Worm (Caenorhabditis elegans) whole organism, young adult: ENCODE data around the gene VZK822L.2.

Source experiments
- F33H1.4 ChIP-seq: fragments of 200-800 bp; sonication (Bioruptor generic); IDR thresholded peaks from 2 replicates; pipeline ENCODE4 v1.3.6; 2022; ENCODE audit warnings: missing genetic modification reagents, missing genetic modification characterization, missing compliant biosample characterization
- Y53F4B.3 ChIP-seq: fragments of 200-800 bp; sonication (Bioruptor generic); IDR thresholded peaks from 2 replicates; pipeline ENCODE4 v1.3.6; 2022; ENCODE audit warnings: missing genetic modification reagents, missing genetic modification characterization, missing compliant biosample characterization
- athp-1 ChIP-seq: sonication (generic microtip); optimal IDR thresholded peaks from 2 replicates; lab custom pipeline; 2017; ENCODE audit warnings: mild to moderate bottlenecking, missing genetic modification characterization, missing compliant biosample characterization
- ekl-4 ChIP-seq: fragments of 200-800 bp; sonication (Bioruptor generic); IDR thresholded peaks from 2 replicates; pipeline ENCODE4 v1.3.6; 2022; ENCODE audit warnings: missing genetic modification reagents, missing genetic modification characterization, missing compliant biosample characterization
- hsf-1 ChIP-seq: fragments of 200-800 bp; sonication (Bioruptor generic); IDR thresholded peaks from 2 replicates; pipeline ENCODE4 v1.3.6; 2022; ENCODE audit warnings: missing genetic modification reagents, missing genetic modification characterization, missing compliant biosample characterization
- tbx-9 ChIP-seq: sonication (generic microtip); optimal IDR thresholded peaks from 2 replicates; lab custom pipeline; 2016; ENCODE audit warnings: borderline replicate concordance, missing genetic modification characterization, inconsistent platforms, missing compliant biosample characterization
- unc-62 ChIP-seq: fragments of 150-350 bp; optimal IDR thresholded peaks from 2 replicates; lab custom pipeline; 2014; ENCODE audit warnings: missing biosample characterization, missing genetic modification reagents, missing genetic modification characterization

DNA sequence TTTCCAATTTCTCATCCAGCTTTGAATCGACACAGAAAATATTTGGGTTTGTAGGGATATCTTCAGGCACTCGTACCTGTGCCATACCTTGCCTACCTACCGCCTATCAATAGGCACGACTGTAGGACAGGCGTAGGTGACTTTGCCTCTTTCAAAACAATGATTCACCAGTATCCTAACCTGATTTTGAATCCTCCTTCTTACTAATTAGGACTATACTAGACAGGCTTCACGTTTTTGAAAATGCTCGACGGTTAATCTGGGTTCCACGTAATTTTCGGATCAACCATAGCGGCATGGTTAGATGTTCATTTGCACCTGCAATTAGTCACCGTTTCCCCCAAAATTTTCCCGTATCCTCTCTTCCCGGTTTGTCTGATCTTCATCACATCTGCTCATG, 43.4 kb upstream of the VZK822L.2 start:
- TF ChIP-seq hsf-1 (GFP tag; lab: Robert Waterston, UW): no peak
- no peak for TF ChIP-seq ekl-4
- TF ChIP-seq tbx-9 (tag; lab: Kevin White, UChicago): no peak
- no peak for TF ChIP-seq athp-1 (tag; lab: Kevin White, UChicago)
- TF ChIP-seq unc-62 (GFP tag; lab: Kevin White, UChicago): no peak
- no peak for TF ChIP-seq Y53F4B.3 (GFP tag; lab: Robert Waterston, UW)
- TF ChIP-seq F33H1.4: no peak
